Worm (Caenorhabditis elegans): ENCODE measurements around the gene nspg-11.

Gene nspg-11

ce11 chrIV:9341591-9341990 is 17.7 kb upstream of the nspg-11 start, which contains the start of gene vps-26 (continued):
- peak; percentile 1 to 46 (median 13) for TF ChIP-seq dpl-1 (GFP tag; optimal IDR thresholded peaks at IDR 0.05)
- TF ChIP-seq grh-1 (GFP tag; IDR thresholded peaks at IDR 0.05), result no peak
- no peak for TF ChIP-seq aly-2 (tag; optimal IDR thresholded peaks at IDR 0.05)
- TF ChIP-seq Y116A8C.19 (tag; optimal IDR thresholded peaks at IDR 0.05; ENCODE audit: borderline replicate concordance), result no peak
- no peak for TF ChIP-seq pag-3 (tag; optimal IDR thresholded peaks at IDR 0.05; ENCODE audit: borderline replicate concordance, insufficient read depth)
- TF ChIP-seq mab-9 (GFP tag; IDR thresholded peaks at IDR 0.05), result no peak
- TF ChIP-seq efl-1 (optimal IDR thresholded peaks at IDR 0.05), result peak; percentile 35 to 43
- peak in 1 of 2 experiments; percentile 38 for TF ChIP-seq efl-1 (GFP tag; optimal IDR thresholded peaks at IDR 0.05 in 1 of 2)
- no peak for TF ChIP-seq lin-39 (tag; optimal IDR thresholded peaks at IDR 0.05)
- TF ChIP-seq unc-98 (GFP tag; IDR thresholded peaks at IDR 0.05), result no peak
- TF ChIP-seq mep-1 (tag; optimal IDR thresholded peaks at IDR 0.05), result peak; percentile 37
- no peak for TF ChIP-seq ztf-11 (tag; optimal IDR thresholded peaks at IDR 0.05)
- no peak for TF ChIP-seq ceh-82 (tag; optimal IDR thresholded peaks at IDR 0.05)
- no peak for TF ChIP-seq skn-1 (tag; optimal IDR thresholded peaks at IDR 0.05)
- TF ChIP-seq ceh-88 (GFP tag; IDR thresholded peaks at IDR 0.05), result no peak
- no peak for TF ChIP-seq alr-1 (tag; optimal IDR thresholded peaks at IDR 0.05; ENCODE audit: borderline replicate concordance)
- no peak for TF ChIP-seq snpc-4 (tag; optimal IDR thresholded peaks at IDR 0.05)
- no peak for TF ChIP-seq unc-62 (GFP tag; optimal IDR thresholded peaks at IDR 0.05)
- TF ChIP-seq mdl-1 (tag; optimal IDR thresholded peaks at IDR 0.05), result peak in 1 of 2 experiments; percentile 7
- no peak for TF ChIP-seq lir-3 (tag; optimal IDR thresholded peaks at IDR 0.05; ENCODE audit: poor library complexity)
- TF ChIP-seq lsy-2 (tag; optimal IDR thresholded peaks at IDR 0.05), result peak; percentile 32 to 55
- TF ChIP-seq fos-1 (tag; optimal IDR thresholded peaks at IDR 0.05), result no peak
- TF ChIP-seq lin-15B (tag; optimal IDR thresholded peaks at IDR 0.05), result no peak
- no peak for TF ChIP-seq nhr-19 (GFP tag; conservative IDR thresholded peaks at IDR 0.05)
- TF ChIP-seq hpl-2 (GFP tag; optimal IDR thresholded peaks at IDR 0.05), result no peak
- peak; percentile 2 for TF ChIP-seq nhr-47 (tag; optimal IDR thresholded peaks at IDR 0.05)
- no peak for TF ChIP-seq nhr-85 (tag)
- TF ChIP-seq nhr-71 (tag; optimal IDR thresholded peaks at IDR 0.05), result peak; percentile 37
- no peak for TF ChIP-seq elt-2 (tag; optimal IDR thresholded peaks at IDR 0.05)
- TF ChIP-seq ces-1 (GFP tag; optimal IDR thresholded peaks at IDR 0.05), result no peak
- peak; percentile 9 for TF ChIP-seq blmp-1 (tag; optimal IDR thresholded peaks at IDR 0.05)
- no peak for TF ChIP-seq efl-3 (GFP tag; optimal IDR thresholded peaks at IDR 0.05)
- TF ChIP-seq F16B12.6 (tag; optimal IDR thresholded peaks at IDR 0.05), result peak; percentile 3
- no peak for TF ChIP-seq dsc-1 (tag; optimal IDR thresholded peaks at IDR 0.05)
- no peak for TF ChIP-seq fkh-8 (tag; optimal IDR thresholded peaks at IDR 0.05)
- no peak for TF ChIP-seq nhr-237 (tag; optimal IDR thresholded peaks at IDR 0.05)
- no peak for TF ChIP-seq nhr-77 (tag; optimal IDR thresholded peaks at IDR 0.05)
- no peak for TF ChIP-seq nhr-84 (tag; optimal IDR thresholded peaks at IDR 0.05)

ce11 chrIV:9339205-9339604 is 15.3 kb upstream of the nspg-11 start, which contains the start of gene T20D3.6:
T20D3.6 (minus strand) TSS chrIV:9339305.
- TF ChIP-seq mef-2 (tag; optimal IDR thresholded peaks at IDR 0.05) (no peak), nhr-90 (tag; optimal IDR thresholded peaks at IDR 0.05; ENCODE audit: poor library complexity) (no peak), unc-86 (tag; optimal IDR thresholded peaks at IDR 0.05) (no peak), unc-30 (tag; optimal IDR thresholded peaks at IDR 0.05) (no peak), ztf-11 (tag; optimal IDR thresholded peaks at IDR 0.05) (no peak), aly-2 (tag; optimal IDR thresholded peaks at IDR 0.05) (no peak), nhr-237 (tag; optimal IDR thresholded peaks at IDR 0.05) (no peak), alr-1 (tag; optimal IDR thresholded peaks at IDR 0.05; ENCODE audit: borderline replicate concordance) (no peak), lir-3 (tag; optimal IDR thresholded peaks at IDR 0.05; ENCODE audit: poor library complexity) (no peak), unc-130 (tag; optimal IDR thresholded peaks at IDR 0.05) (no peak), efl-1 (optimal IDR thresholded peaks at IDR 0.05) (no peak), efl-1 (GFP tag; optimal IDR thresholded peaks at IDR 0.05 in 1 of 2) (no peak), zip-4 (GFP tag; optimal IDR thresholded peaks at IDR 0.05) (no peak), lin-39 (tag; optimal IDR thresholded peaks at IDR 0.05) (no peak), fkh-10 (GFP tag; optimal IDR thresholded peaks at IDR 0.05) (no peak), ama-1 (optimal IDR thresholded peaks at IDR 0.05) (no peak), fos-1 (tag; optimal IDR thresholded peaks at IDR 0.05) (no peak)
